Fruit fly (Drosophila melanogaster): ENCODE results near the gene tw.

The tw gene

dm6 chrX:768480-769123 is 15.9 kb upstream of the tw start:
- TF ChIP-seq h (optimal IDR thresholded peaks at IDR 0.05) (no peak), Sin3A (optimal IDR thresholded peaks at IDR 0.05) (no peak), ttk (optimal IDR thresholded peaks at IDR 0.05) (no peak), psq (optimal IDR thresholded peaks at IDR 0.05) (no peak), insv (optimal IDR thresholded peaks at IDR 0.05) (no peak), Myc (optimal IDR thresholded peaks at IDR 0.05) (no peak)

DNA sequence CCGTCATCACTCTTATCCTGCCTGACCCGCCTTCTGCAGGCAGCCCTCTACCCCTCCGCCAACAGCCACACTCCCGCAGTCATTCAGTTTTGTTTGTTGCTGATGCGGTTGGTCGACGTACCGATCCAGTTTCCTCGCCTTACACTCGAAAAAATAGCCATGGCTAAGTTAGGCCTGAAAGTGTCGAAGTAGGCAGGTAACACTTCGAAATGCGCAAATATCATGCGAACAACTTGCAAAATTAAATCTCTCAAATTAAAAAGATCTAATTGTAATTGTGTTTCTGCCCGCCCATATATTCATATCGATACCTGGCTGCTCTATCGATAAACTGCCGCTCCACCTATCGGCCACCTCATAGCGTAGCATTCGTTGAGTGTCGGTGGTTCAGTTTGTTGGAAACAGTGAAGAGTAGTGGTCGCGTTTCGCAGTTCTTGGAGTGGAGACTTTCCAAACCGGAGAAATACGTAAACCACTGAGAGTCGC is 14.9 kb upstream of the tw start, which contains the start of gene fz3:
fz3 (plus strand) TSS at position 307 of the 486 bp plus-strand sequence.
- TF ChIP-seq psq (optimal IDR thresholded peaks at IDR 0.05) (no peak), Sin3A (optimal IDR thresholded peaks at IDR 0.05) (no peak), insv (optimal IDR thresholded peaks at IDR 0.05) (no peak)

dm6 chrX:771431-772064 is 13.0 kb upstream of the tw start:
- no peak for TF ChIP-seq insv (optimal IDR thresholded peaks at IDR 0.05)

dm6 chrX:772305-772986 is 12.1 kb upstream of the tw start:
- TF ChIP-seq h (optimal IDR thresholded peaks at IDR 0.05) = no peak
- TF ChIP-seq Myc (optimal IDR thresholded peaks at IDR 0.05) = no peak
- TF ChIP-seq psq (optimal IDR thresholded peaks at IDR 0.05) = no peak
- TF ChIP-seq Sin3A (optimal IDR thresholded peaks at IDR 0.05) = no peak
- no peak for TF ChIP-seq ttk (optimal IDR thresholded peaks at IDR 0.05)
- no peak for TF ChIP-seq insv (optimal IDR thresholded peaks at IDR 0.05)

- no peak for TF ChIP-seq ttk (optimal IDR thresholded peaks at IDR 0.05)
- no peak for TF ChIP-seq Myc (optimal IDR thresholded peaks at IDR 0.05)
- no peak for TF ChIP-seq psq (optimal IDR thresholded peaks at IDR 0.05)
- no peak for TF ChIP-seq Sin3A (optimal IDR thresholded peaks at IDR 0.05)
- no peak for TF ChIP-seq h (optimal IDR thresholded peaks at IDR 0.05)
- no peak for TF ChIP-seq insv (optimal IDR thresholded peaks at IDR 0.05)
Measured at dm6 chrX:774160-774700, 10.3 kb upstream of the tw start.

dm6 chrX:775184-775583 is 9.4 kb upstream of the tw start:
- TF ChIP-seq h (optimal IDR thresholded peaks at IDR 0.05) = no peak

DNA sequence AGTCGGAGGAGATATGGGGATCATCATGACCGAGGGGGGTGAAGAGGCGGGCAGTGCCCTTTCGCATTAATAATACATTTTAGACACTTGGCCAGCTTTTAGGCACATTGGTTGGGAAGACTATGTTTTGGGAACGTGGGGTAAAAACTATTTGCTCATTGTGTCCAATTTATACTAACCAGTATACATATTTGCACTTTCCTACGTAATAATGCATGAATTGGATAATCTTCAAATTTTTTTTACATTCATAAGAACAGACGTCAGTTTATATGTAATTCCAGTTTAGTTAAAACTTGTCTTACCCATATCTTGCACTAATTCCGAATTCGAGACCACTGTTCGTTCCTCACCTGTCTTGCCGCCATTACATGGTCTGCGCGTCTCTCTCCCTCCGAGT is 5.2 kb upstream of the tw start:
- TF ChIP-seq psq (optimal IDR thresholded peaks at IDR 0.05) (no peak), Myc (optimal IDR thresholded peaks at IDR 0.05) (no peak), Sin3A (optimal IDR thresholded peaks at IDR 0.05) (no peak), h (optimal IDR thresholded peaks at IDR 0.05) (no peak), insv (optimal IDR thresholded peaks at IDR 0.05) (no peak), ttk (optimal IDR thresholded peaks at IDR 0.05) (no peak)

DNA sequence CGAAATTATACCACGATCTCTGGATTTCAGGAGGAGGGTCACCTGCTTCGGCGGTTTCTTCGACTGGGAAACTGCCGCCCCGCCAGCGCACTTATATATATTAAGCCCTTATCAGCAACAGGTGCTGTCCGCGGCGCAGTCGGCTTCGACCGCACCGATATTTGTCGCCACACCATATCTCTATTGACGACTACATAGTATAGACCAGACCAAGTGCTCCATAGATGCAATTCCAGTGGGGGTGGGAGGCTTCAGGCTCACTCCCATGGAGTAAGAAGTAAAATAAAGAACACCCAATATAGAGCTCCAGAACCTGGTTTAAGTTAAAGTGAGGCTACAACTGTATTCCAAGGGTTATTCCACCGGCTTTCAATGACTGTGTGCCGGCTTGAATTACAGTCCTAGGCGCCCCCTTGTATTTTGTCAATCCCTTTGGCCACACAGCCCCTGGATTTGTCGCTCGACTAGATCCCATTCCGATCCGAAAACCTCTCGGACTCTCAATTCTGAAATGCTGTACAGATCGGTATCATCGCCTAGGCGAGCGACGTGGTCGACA is 5.6 kb downstream of the tw start, which contains the start of gene CG13360:
CG13360 (minus strand) TSS at position 51 of the 559 bp plus-strand sequence.
- TF ChIP-seq ttk (optimal IDR thresholded peaks at IDR 0.05) (no peak), Sin3A (optimal IDR thresholded peaks at IDR 0.05) (no peak), insv (optimal IDR thresholded peaks at IDR 0.05) (no peak), h (optimal IDR thresholded peaks at IDR 0.05) (no peak), psq (optimal IDR thresholded peaks at IDR 0.05) (no peak), Myc (optimal IDR thresholded peaks at IDR 0.05) (no peak)

DNA sequence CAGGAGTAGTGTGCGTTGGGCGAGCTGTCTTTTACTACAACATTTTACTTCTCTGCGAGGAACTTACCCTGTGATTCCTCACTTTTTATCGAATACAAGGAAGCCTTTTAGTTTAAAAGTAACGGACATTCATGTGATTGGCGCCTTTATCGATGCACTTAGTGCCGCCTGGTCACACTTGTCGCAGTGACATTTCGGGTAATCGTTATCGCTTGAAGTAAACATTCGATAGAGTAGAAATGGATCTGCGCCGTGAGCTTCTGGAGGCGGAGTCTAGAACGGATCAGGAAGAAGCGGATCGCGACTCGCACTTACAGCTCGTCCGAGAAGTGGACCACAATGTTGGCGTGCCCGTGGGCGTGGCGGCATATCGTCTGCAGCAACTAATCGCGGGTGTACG is 8.4 kb downstream of the tw start, which contains the start of gene CG16989:
CG16989 (plus strand) TSS at position 225 of the 400 bp plus-strand sequence.
- TF ChIP-seq Myc (optimal IDR thresholded peaks at IDR 0.05) (no peak), psq (optimal IDR thresholded peaks at IDR 0.05) (no peak), Sin3A (optimal IDR thresholded peaks at IDR 0.05) (no peak), ttk (optimal IDR thresholded peaks at IDR 0.05) (no peak), insv (optimal IDR thresholded peaks at IDR 0.05) (no peak), h (optimal IDR thresholded peaks at IDR 0.05) (no peak)

DNA sequence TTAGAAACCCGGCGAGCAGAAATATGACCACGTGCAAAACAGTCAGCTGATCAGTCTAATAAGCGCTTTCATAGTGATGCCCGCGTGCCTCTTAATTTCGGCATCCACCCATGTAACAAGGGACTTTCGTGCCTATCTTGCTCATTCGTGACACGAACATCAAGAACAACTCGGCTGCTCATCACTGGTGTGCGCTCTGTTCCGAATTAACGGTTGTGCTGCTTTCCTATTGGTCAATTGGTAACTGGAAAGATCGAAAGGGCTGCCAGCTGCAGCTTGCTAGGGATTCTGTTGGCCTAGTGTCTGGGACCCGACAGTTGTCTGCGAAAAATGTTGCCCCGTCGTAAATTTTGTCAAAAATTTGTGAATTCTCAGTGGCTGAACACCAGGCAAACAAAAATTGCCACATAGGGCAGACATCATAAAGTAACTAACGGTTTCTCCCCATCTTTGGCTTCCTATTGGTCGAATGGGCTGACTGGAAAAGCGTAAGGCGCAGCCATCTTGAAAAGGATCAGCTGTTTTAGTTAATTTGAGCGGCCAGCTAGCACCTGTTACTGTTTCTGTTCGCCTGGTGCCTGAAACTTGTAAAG is 11.9 kb downstream of the tw start:
- TF ChIP-seq Myc (optimal IDR thresholded peaks at IDR 0.05) (no peak), h (optimal IDR thresholded peaks at IDR 0.05) (no peak), insv (optimal IDR thresholded peaks at IDR 0.05) (no peak), Sin3A (optimal IDR thresholded peaks at IDR 0.05) (no peak), psq (optimal IDR thresholded peaks at IDR 0.05) (no peak), ttk (optimal IDR thresholded peaks at IDR 0.05) (no peak)

dm6 chrX:801157-801872 is 16.8 kb downstream of the tw start, which contains the start of gene Rbf:
Gene Rbf, minus strand, starts transcription at chrX:801479.
- TF ChIP-seq Myc (optimal IDR thresholded peaks at IDR 0.05) (no peak), ttk (optimal IDR thresholded peaks at IDR 0.05) (no peak), insv (optimal IDR thresholded peaks at IDR 0.05) (no peak), psq (optimal IDR thresholded peaks at IDR 0.05) (no peak), h (optimal IDR thresholded peaks at IDR 0.05) (no peak), Sin3A (optimal IDR thresholded peaks at IDR 0.05) (no peak)

Data from Kc167 (cell line).